Fruit fly (Drosophila melanogaster): ENCODE results near the gene CG31465.
A peak's percentile ranks its signal among the peaks of the same experiment; 100 is the strongest.

The CG31465 gene

dm6 chr3R:21864992-21865391 is 15.6 kb upstream of the CG31465 start, which contains the start of gene lsn (continued):
- TF ChIP-seq CG2712 (tag; optimal IDR thresholded peaks at IDR 0.05) = peak; percentile 2
- TF ChIP-seq tup (GFP tag; optimal IDR thresholded peaks at IDR 0.05) = no peak
- TF ChIP-seq stwl (tag; optimal IDR thresholded peaks at IDR 0.05) = peak; percentile 8
- no peak for TF ChIP-seq CG8359 (GFP tag; optimal IDR thresholded peaks at IDR 0.05; ENCODE audit: borderline replicate concordance)
- no peak for TF ChIP-seq CG7271 (tag; optimal IDR thresholded peaks at IDR 0.05)
- TF ChIP-seq aop (GFP tag; IDR thresholded peaks at IDR 0.05) = no peak
- TF ChIP-seq CG32772 (GFP tag; IDR thresholded peaks at IDR 0.05) = no peak
- TF ChIP-seq maf-S (GFP tag; optimal IDR thresholded peaks at IDR 0.05) = no peak
- TF ChIP-seq CG2875 (GFP tag; optimal IDR thresholded peaks at IDR 0.05) = peak; percentile 49
- no peak for TF ChIP-seq da (GFP tag; optimal IDR thresholded peaks at IDR 0.05)
- TF ChIP-seq nerfin-1 (tag; optimal IDR thresholded peaks at IDR 0.05) = peak; percentile 20
- no peak for TF ChIP-seq cato (GFP tag; optimal IDR thresholded peaks at IDR 0.05; ENCODE audit: borderline replicate concordance)
- peak; percentile 100 for TF ChIP-seq CG9437 (GFP tag; optimal IDR thresholded peaks at IDR 0.05)
- TF ChIP-seq CG33557 (GFP tag; optimal IDR thresholded peaks at IDR 0.05) = peak; percentile 55
- TF ChIP-seq tx (GFP tag; optimal IDR thresholded peaks at IDR 0.05) = no peak
- TF ChIP-seq Sox102F (GFP tag; optimal IDR thresholded peaks at IDR 0.05) = peak; percentile 61
- TF ChIP-seq wor (GFP tag; IDR thresholded peaks at IDR 0.05) = no peak
- TF ChIP-seq CG9817 (tag; optimal IDR thresholded peaks at IDR 0.05) = no peak
- peak; percentile 13 for TF ChIP-seq CG12391 (tag; optimal IDR thresholded peaks at IDR 0.05)
- no peak for TF ChIP-seq z (GFP tag; IDR thresholded peaks at IDR 0.05)
- TF ChIP-seq CG17568 (GFP tag; optimal IDR thresholded peaks at IDR 0.05) = peak; percentile 73
- TF ChIP-seq kni (GFP tag; optimal IDR thresholded peaks at IDR 0.05) = no peak
- no peak for TF ChIP-seq dm (GFP tag; optimal IDR thresholded peaks at IDR 0.05)
- TF ChIP-seq CG8290 (GFP tag; optimal IDR thresholded peaks at IDR 0.05) = no peak
- peak in 1 of 2 experiments; percentile 82 for TF ChIP-seq CG8290 (tag; optimal IDR thresholded peaks at IDR 0.05)
- peak; percentile 18; the same call in 1 of the 2 replicates for TF ChIP-seq CG17328 (GFP tag; IDR thresholded peaks at IDR 0.05)
- TF ChIP-seq caup (GFP tag; optimal IDR thresholded peaks at IDR 0.05; ENCODE audit: severe bottlenecking) = peak; percentile 51
- no peak for TF ChIP-seq Nf-YA (GFP tag; IDR thresholded peaks at IDR 0.05)
- no peak for TF ChIP-seq CG9215 (GFP tag; IDR thresholded peaks at IDR 0.05)
- no peak for TF ChIP-seq insv (GFP tag; optimal IDR thresholded peaks at IDR 0.05)
- TF ChIP-seq Fer2 (tag; optimal IDR thresholded peaks at IDR 0.05) = no peak
- TF ChIP-seq Ssrp (tag; optimal IDR thresholded peaks at IDR 0.05) = no peak
- TF ChIP-seq gem (tag; optimal IDR thresholded peaks at IDR 0.05) = peak; percentile 39
- no peak for TF ChIP-seq corto (GFP tag; optimal IDR thresholded peaks at IDR 0.05)
- peak; percentile 53; the same call in 2 of the 3 replicates for TF ChIP-seq ci (GFP tag; IDR thresholded peaks at IDR 0.05)
- TF ChIP-seq CG13624 (GFP tag; optimal IDR thresholded peaks at IDR 0.05) = no peak
- peak; percentile 42 for TF ChIP-seq pzg (GFP tag; optimal IDR thresholded peaks at IDR 0.05)
- no peak for TF ChIP-seq inv (GFP tag; IDR thresholded peaks at IDR 0.05; ENCODE audit: partially characterized antibody)
- no peak for TF ChIP-seq en (GFP tag; optimal IDR thresholded peaks at IDR 0.05)
- peak; percentile 38 for TF ChIP-seq odd (GFP tag; optimal IDR thresholded peaks at IDR 0.05)
- TF ChIP-seq HmgZ (tag; optimal IDR thresholded peaks at IDR 0.05) = peak; percentile 55
- peak; percentile 71 for TF ChIP-seq PHDP (tag; optimal IDR thresholded peaks at IDR 0.05)
- peak; percentile 52 for TF ChIP-seq CG18599 (GFP tag; optimal IDR thresholded peaks at IDR 0.05)
- no peak for TF ChIP-seq shn (GFP tag; optimal IDR thresholded peaks at IDR 0.05)
- TF ChIP-seq CG9609 (GFP tag; optimal IDR thresholded peaks at IDR 0.05) = no peak
- TF ChIP-seq Hr51 (GFP tag; optimal IDR thresholded peaks at IDR 0.05) = no peak
- TF ChIP-seq sna (GFP tag; IDR thresholded peaks at IDR 0.05; ENCODE audit: partially characterized antibody) = 0 out of 2 replicates have a peak, but pooled peaks have one; percentile 20
- TF ChIP-seq CrebB (tag; optimal IDR thresholded peaks at IDR 0.05) = peak; percentile 35
- peak; percentile 19 for TF ChIP-seq CG15269 (tag; optimal IDR thresholded peaks at IDR 0.05)
- no peak for TF ChIP-seq Usf (GFP tag; optimal IDR thresholded peaks at IDR 0.05)
